Worm (Caenorhabditis elegans) whole organism, young adult: ENCODE data around the gene nid-1.

ENCODE experiments used
- attf-3 ChIP-seq: fragments of 200-800 bp; sonication (Bioruptor generic); conservative IDR thresholded peaks from 2 replicates; pipeline ENCODE4 v1.3.6; 2022; ENCODE audit warnings: missing genetic modification reagents, missing genetic modification characterization, missing compliant biosample characterization
- ceh-27 ChIP-seq: fragments of 200-800 bp; sonication (Bioruptor generic); optimal IDR thresholded peaks from 2 replicates; lab custom pipeline; 2018; ENCODE audit warnings: mild to moderate bottlenecking, missing genetic modification characterization, moderate library complexity, missing compliant biosample characterization
- him-1 ChIP-seq: sonication (generic microtip); optimal IDR thresholded peaks from 2 replicates; lab custom pipeline; 2016; ENCODE audit warnings: missing genotype, missing genetic modification reagents, missing genetic modification characterization, missing compliant biosample characterization

- no peak for TF ChIP-seq attf-3 (GFP tag; lab: Robert Waterston, UW)
- TF ChIP-seq him-1 (tag; lab: Kevin White, UChicago): no peak
- TF ChIP-seq ceh-27 (GFP tag; lab: Kevin White, UChicago): no peak
Measured at ce11 chrV:12954261-12954660, 44.4 kb downstream of the nid-1 start.
